Worm (Caenorhabditis elegans) whole organism, mixed stage, embryonic: ENCODE measurements around the gene Y116A8A.6.

Source experiments
- M03D4.4 ChIP-seq: sonication (generic microtip); optimal IDR thresholded peaks from 2 replicates; lab custom pipeline; 2017; ENCODE audit warnings: mild to moderate bottlenecking, missing genetic modification characterization, missing compliant biosample characterization
- ceh-39 ChIP-seq: fragments of 150-350 bp; optimal IDR thresholded peaks from 2 replicates; lab custom pipeline; 2014; ENCODE audit warnings: missing biosample characterization, missing genetic modification characterization
- ceh-43 ChIP-seq: fragments of 200-800 bp; sonication (Bioruptor generic); optimal IDR thresholded peaks from 2 replicates; lab custom pipeline; 2018; ENCODE audit warnings: mild to moderate bottlenecking, missing genetic modification characterization, moderate library complexity, missing compliant biosample characterization
- ceh-83 ChIP-seq: fragments of 200-800 bp; sonication (Bioruptor generic); optimal IDR thresholded peaks from 2 replicates; lab custom pipeline; 2018; ENCODE audit warnings: mild to moderate bottlenecking, missing genetic modification characterization, missing compliant biosample characterization
- ces-1 ChIP-seq: fragments of 150-350 bp; optimal IDR thresholded peaks from 2 replicates; lab custom pipeline; 2014; ENCODE audit warnings: missing biosample characterization, missing genetic modification reagents, missing genetic modification characterization
- cnd-1 ChIP-seq: fragments of 200-800 bp; sonication (Bioruptor generic); optimal IDR thresholded peaks from 2 replicates; lab custom pipeline; 2018; ENCODE audit warnings: mild to moderate bottlenecking, missing genetic modification characterization, missing compliant biosample characterization
- drap-1 ChIP-seq: fragments of 200-800 bp; sonication (Bioruptor generic); optimal IDR thresholded peaks from 3 replicates; lab custom pipeline; 2018; ENCODE audit warnings: mild to moderate bottlenecking, missing genetic modification characterization, missing compliant biosample characterization
- elt-1 ChIP-seq: sonication (generic microtip); optimal IDR thresholded peaks from 2 replicates; lab custom pipeline; 2017; ENCODE audit warnings: missing genetic modification characterization, mild to moderate bottlenecking, missing compliant biosample characterization, antibody characterized with exemption, moderate library complexity, borderline replicate concordance; ENCODE audit not compliant: insufficient read depth
- elt-3 ChIP-seq: fragments of 150-350 bp; optimal IDR thresholded peaks from 2 replicates; lab custom pipeline; 2014; ENCODE audit warnings: missing biosample characterization, missing genetic modification characterization
- flh-1 ChIP-seq: fragments of 200-800 bp; sonication (Bioruptor generic); optimal IDR thresholded peaks from 2 replicates; lab custom pipeline; 2018; ENCODE audit warnings: mild to moderate bottlenecking, missing genetic modification characterization, moderate library complexity, missing compliant biosample characterization
- ham-2 ChIP-seq: fragments of 200-800 bp; sonication (Bioruptor generic); optimal IDR thresholded peaks from 2 replicates; lab custom pipeline; 2018; ENCODE audit warnings: mild to moderate bottlenecking, missing genetic modification characterization, missing compliant biosample characterization
- lin-13 ChIP-seq: fragments of 150-350 bp; optimal IDR thresholded peaks from 2 replicates; lab custom pipeline; 2014; ENCODE audit warnings: missing biosample characterization, missing genetic modification characterization
- lin-32 ChIP-seq: fragments of 200-800 bp; sonication (Bioruptor generic); optimal IDR thresholded peaks from 2 replicates; lab custom pipeline; 2018; ENCODE audit warnings: mild to moderate bottlenecking, missing genetic modification characterization, missing compliant biosample characterization
- lsy-2 ChIP-seq: fragments of 150-350 bp; optimal IDR thresholded peaks from 2 replicates; lab custom pipeline; 2014; ENCODE audit warnings: missing biosample characterization, missing genetic modification characterization
- mab-5 ChIP-seq: fragments of 150-350 bp; optimal IDR thresholded peaks from 2 replicates; lab custom pipeline; 2014; ENCODE audit warnings: missing biosample characterization, missing genetic modification characterization
- mep-1 ChIP-seq: fragments of 150-350 bp; optimal IDR thresholded peaks from 2 replicates; lab custom pipeline; 2017; ENCODE audit warnings: missing biosample characterization, missing genetic modification reagents, missing genetic modification characterization, inconsistent platforms
- mls-2 ChIP-seq: sonication (generic microtip); optimal IDR thresholded peaks from 2 replicates; lab custom pipeline; 2016; ENCODE audit warnings: mild to moderate bottlenecking, missing genetic modification characterization, moderate library complexity, missing compliant biosample characterization
- nhr-12 ChIP-seq: fragments of 150-350 bp; optimal IDR thresholded peaks from 2 replicates; lab custom pipeline; 2014; ENCODE audit warnings: missing biosample characterization, missing genetic modification characterization
- nhr-2 ChIP-seq: fragments of 150-350 bp; optimal IDR thresholded peaks from 2 replicates; lab custom pipeline; 2014; ENCODE audit warnings: missing biosample characterization, missing genetic modification characterization
- nhr-28 ChIP-seq: fragments of 150-350 bp; optimal IDR thresholded peaks from 2 replicates; lab custom pipeline; 2014; ENCODE audit warnings: missing biosample characterization, missing genetic modification characterization
- nhr-76 ChIP-seq: sonication (generic microtip); optimal IDR thresholded peaks from 2 replicates; lab custom pipeline; 2017; ENCODE audit warnings: missing biosample characterization, missing genetic modification characterization
- sem-2 ChIP-seq: fragments of 200-800 bp; sonication (Bioruptor generic); optimal IDR thresholded peaks from 2 replicates; lab custom pipeline; 2018; ENCODE audit warnings: mild to moderate bottlenecking, missing genetic modification characterization, missing compliant biosample characterization
- sptf-1 ChIP-seq: sonication (generic microtip); optimal IDR thresholded peaks from 2 replicates; lab custom pipeline; 2017; ENCODE audit warnings: mild to moderate bottlenecking, missing genetic modification characterization, moderate library complexity, missing compliant biosample characterization
- tbx-8 ChIP-seq: fragments of 200-800 bp; sonication (Bioruptor generic); optimal IDR thresholded peaks from 2 replicates; lab custom pipeline; 2018; ENCODE audit warnings: mild to moderate bottlenecking, missing genetic modification characterization, moderate library complexity, missing compliant biosample characterization
- unc-120 ChIP-seq: sonication (generic microtip); optimal IDR thresholded peaks from 2 replicates; lab custom pipeline; 2017; ENCODE audit warnings: missing genetic modification characterization, missing compliant biosample characterization; ENCODE audit not compliant: poor library complexity, severe bottlenecking
- unc-39 ChIP-seq: fragments of 150-350 bp; optimal IDR thresholded peaks from 2 replicates; lab custom pipeline; 2014; ENCODE audit warnings: missing biosample characterization, missing genetic modification characterization
- zip-8 ChIP-seq: fragments of 150-350 bp; optimal IDR thresholded peaks from 2 replicates; lab custom pipeline; 2014; ENCODE audit warnings: missing biosample characterization, missing genetic modification characterization

Gene Y116A8A.6

DNA sequence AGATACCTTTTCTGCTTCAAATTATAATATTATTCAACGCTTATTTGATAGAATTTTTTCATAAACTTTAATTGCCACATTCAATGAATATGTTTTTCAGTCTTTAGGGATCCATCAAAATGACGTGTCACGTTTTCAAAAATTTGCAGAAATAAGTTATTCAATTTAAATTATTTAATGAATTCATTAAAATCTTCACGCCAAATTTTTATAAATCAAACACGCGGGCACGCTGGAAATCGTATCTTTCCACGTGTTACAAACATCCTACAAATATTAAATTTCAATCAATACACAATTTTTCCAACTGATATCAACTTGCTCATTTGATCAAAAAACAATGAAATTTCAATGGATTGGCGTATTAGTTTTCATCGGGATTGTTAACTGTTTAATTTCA, 6.1 kb downstream of the Y116A8A.6 start, which contains the start of gene Y116A8A.4:
Y116A8A.4 (plus strand) TSS at position 301 of the 400 bp plus-strand sequence.
- TF ChIP-seq M03D4.4 (tag; lab: Kevin White, UChicago) (no peak), nhr-76 (tag; lab: Kevin White, UChicago) (no peak), sem-2 (no peak), flh-1 (no peak), mep-1 (tag; lab: Kevin White, UChicago) (no peak), sptf-1 (no peak), ham-2 (no peak)

DNA sequence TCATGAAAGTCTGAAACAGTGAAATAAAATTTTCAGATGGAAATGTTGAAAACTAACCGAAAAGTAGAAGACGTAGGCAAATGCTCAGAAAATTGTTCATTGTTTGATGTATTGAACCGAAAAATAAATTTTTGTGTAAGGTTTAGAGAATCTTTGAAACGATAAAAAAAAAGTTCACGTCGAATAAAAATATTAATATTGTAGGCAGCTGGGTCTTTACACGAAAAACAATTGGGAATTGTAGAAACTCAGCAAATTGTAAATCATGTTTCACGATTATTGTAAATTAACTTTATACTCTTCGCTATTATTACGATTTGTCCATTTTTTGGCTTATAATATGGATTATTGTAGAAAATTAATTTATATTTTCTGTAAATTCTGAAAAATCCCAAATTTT, 14.8 kb downstream of the Y116A8A.6 start, which contains the start of gene Y116A8A.2:
Y116A8A.2 (minus strand) TSS at position 101 of the 400 bp plus-strand sequence.
- TF ChIP-seq drap-1 (GFP tag; lab: Kevin White, UChicago) = no peak
- no peak for TF ChIP-seq unc-120 (tag; lab: Kevin White, UChicago)

- TF ChIP-seq unc-120 (tag; lab: Kevin White, UChicago) = no peak
- no peak for TF ChIP-seq drap-1 (GFP tag; lab: Kevin White, UChicago)
- peak; percentile 43 for TF ChIP-seq ces-1 (GFP tag; lab: Kevin White, UChicago)
- no peak for TF ChIP-seq unc-39
- TF ChIP-seq mls-2 (tag; lab: Kevin White, UChicago) = no peak
- no peak for TF ChIP-seq M03D4.4 (tag; lab: Kevin White, UChicago)
- no peak for TF ChIP-seq ceh-39 (tag; lab: Kevin White, UChicago)
Measured at ce11 chrIV:16812116-16812515, 16.5 kb downstream of the Y116A8A.6 start.

- TF ChIP-seq unc-120 (tag; lab: Kevin White, UChicago) (no peak), lsy-2 (tag; lab: Kevin White, UChicago) (no peak), nhr-76 (tag; lab: Kevin White, UChicago) (no peak), lin-13 (no peak), drap-1 (GFP tag; lab: Kevin White, UChicago) (no peak), ceh-43 (GFP tag; lab: Kevin White, UChicago) (no peak), mls-2 (tag; lab: Kevin White, UChicago) (no peak), sem-2 (no peak), lin-32 (GFP tag; lab: Kevin White, UChicago) (no peak), ceh-39 (tag; lab: Kevin White, UChicago) (no peak), flh-1 (no peak), cnd-1 (tag; lab: Kevin White, UChicago) (no peak), elt-3 (tag; lab: Kevin White, UChicago) (no peak), ham-2 (no peak), tbx-8 (GFP tag; lab: Kevin White, UChicago) (no peak), mab-5 (tag; lab: Kevin White, UChicago) (no peak), unc-39 (no peak), elt-1 (tag; lab: Kevin White, UChicago) (no peak)
Measured at ce11 chrIV:16806352-16806751, 22.2 kb downstream of the Y116A8A.6 start, which contains the start of gene clec-193. TSS of gene clec-193 (minus strand) at chrIV:16806452.

ce11 chrIV:16787024-16787423, 41.6 kb downstream of the Y116A8A.6 start, which contains the start of gene Y43D4A.6:
TSS of gene Y43D4A.6 (plus strand) at chrIV:16787324.
- no peak for TF ChIP-seq ceh-83
- TF ChIP-seq nhr-12 (tag; lab: Kevin White, UChicago) = no peak
- no peak for TF ChIP-seq zip-8 (tag; lab: Kevin White, UChicago)
- TF ChIP-seq mab-5 (tag; lab: Kevin White, UChicago) = no peak
- TF ChIP-seq unc-120 (tag; lab: Kevin White, UChicago) = no peak
- no peak for TF ChIP-seq nhr-28
- TF ChIP-seq ces-1 (GFP tag; lab: Kevin White, UChicago) = no peak
- TF ChIP-seq nhr-2 (tag; lab: Kevin White, UChicago) = no peak

DNA sequence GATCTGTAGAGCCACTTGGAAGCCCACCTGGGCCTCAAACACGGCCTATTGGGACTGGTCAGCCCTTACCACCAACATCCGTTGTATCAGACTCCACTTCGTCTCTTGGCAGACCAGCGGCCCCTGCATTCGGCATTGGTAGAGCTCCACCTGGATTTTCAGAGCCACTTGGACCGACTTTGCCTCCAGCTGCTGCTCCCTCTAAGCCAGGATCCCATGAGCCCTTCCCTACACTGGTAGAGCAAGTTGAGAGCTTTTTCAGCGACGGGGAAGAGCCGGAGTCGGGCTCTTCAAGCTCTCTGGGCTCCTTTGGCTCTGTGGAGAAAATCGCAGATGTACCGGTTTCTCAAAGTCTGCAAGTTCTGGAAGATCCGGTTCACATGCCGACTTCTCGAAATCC, 50.0 kb downstream of the Y116A8A.6 start:
- TF ChIP-seq nhr-76 (tag; lab: Kevin White, UChicago) = no peak

DNA sequence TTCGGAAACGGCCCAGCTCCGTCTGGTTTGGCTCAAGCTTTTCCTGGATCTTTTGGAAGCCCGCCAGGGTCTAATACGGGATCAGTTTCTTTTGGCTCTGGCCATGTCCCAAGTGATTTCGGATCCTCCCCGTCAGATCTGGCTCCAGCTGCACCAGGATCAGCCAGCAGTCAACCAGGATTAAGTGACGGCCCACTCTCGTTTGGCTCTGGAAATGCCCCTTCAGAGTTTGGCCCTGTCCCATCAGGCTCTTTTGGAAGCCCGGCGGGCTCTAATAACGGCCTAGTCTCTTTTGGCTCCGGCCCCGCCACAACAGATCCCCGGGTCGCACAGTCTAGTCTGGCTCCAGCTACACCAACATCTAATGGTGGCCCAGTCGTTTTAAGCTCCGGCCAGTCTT, 50.8 kb downstream of the Y116A8A.6 start:
- no peak for TF ChIP-seq lsy-2 (tag; lab: Kevin White, UChicago)
- no peak for TF ChIP-seq tbx-8 (GFP tag; lab: Kevin White, UChicago)
- no peak for TF ChIP-seq elt-3 (tag; lab: Kevin White, UChicago)
- TF ChIP-seq nhr-76 (tag; lab: Kevin White, UChicago) = no peak
- TF ChIP-seq nhr-2 (tag; lab: Kevin White, UChicago) = no peak
- no peak for TF ChIP-seq mls-2 (tag; lab: Kevin White, UChicago)
- TF ChIP-seq ces-1 (GFP tag; lab: Kevin White, UChicago) = no peak
